Fruit fly (Drosophila melanogaster) S2 (cell line): ENCODE results near the gene Tsp.

Experiments used
- CG8478 ChIP-seq: fragments of >200 bp; optimal IDR thresholded peaks from 2 replicates; lab custom pipeline; 2018
- CTCF ChIP-seq, 2 experiments: fragments of >200 bp; optimal IDR thresholded peaks; 2 replicates each; lab custom pipeline; 2018

The Tsp gene

DNA sequence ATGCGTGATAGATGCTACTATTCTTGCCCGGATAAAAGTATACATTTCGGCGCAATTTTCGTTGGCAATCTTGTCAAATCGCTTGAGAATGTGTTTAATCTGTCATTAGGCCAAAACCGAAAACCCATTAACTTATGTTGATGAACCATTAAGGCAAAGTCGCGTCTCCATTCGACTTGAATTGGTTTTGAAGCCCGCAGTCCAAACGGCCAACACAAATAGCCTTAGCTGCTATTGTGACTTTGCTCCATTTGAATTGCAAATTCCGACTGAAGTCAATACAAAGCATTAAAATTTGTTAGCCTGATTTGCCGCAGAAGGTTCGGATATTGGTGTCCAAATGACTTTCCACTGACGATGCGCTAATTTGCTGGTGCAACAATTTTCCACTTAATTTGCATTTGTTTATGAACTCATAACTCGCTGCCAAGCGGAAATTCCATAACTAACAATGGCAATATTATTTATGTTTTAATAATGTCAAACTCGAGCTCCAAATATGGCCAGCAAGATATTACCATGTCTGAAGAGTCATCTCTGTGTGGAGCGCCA lies 2.4 kb downstream of the Tsp start:
- TF ChIP-seq CTCF (optimal IDR thresholded peaks at IDR 0.05; lab: Kevin White, UChicago) (no peak), CG8478 (lab: Kevin White, UChicago) (no peak)

DNA sequence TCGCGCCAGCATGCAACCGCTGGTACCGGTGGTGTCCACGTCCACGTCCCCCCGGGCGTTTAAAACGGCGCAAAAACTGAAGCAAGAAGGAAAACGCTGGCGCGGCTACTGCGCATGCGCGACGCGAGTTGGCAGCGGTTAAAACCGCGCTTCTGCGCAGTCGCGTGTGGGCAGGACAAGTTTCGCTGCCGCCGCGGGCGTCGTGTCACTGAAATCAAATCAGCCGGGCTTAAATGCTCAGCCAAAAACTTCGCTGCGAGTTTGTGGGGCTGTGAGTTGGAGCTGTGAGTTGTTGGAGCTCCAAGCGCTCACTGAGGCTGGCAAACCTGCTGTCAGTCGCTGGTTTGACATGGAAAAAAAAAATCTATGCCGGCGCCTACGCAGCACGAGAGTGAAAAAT lies 3.8 kb downstream of the Tsp start:
- no peak for TF ChIP-seq CG8478 (lab: Kevin White, UChicago)
- no peak for TF ChIP-seq CTCF (optimal IDR thresholded peaks at IDR 0.05; lab: Kevin White, UChicago)

- no peak for TF ChIP-seq CG8478 (lab: Kevin White, UChicago)
- no peak for TF ChIP-seq CTCF (optimal IDR thresholded peaks at IDR 0.05; lab: Kevin White, UChicago)
Observed at dm6 chr2L:6701409-6702199, 7.3 kb downstream of the Tsp start.

dm6 chr2L:6700742-6701141 lies 8.1 kb downstream of the Tsp start:
- no peak for TF ChIP-seq CTCF (optimal IDR thresholded peaks at IDR 0.05; lab: Kevin White, UChicago)
- no peak for TF ChIP-seq CG8478 (lab: Kevin White, UChicago)

dm6 chr2L:6698387-6698786 lies 10.5 kb downstream of the Tsp start:
- TF ChIP-seq CTCF (optimal IDR thresholded peaks at IDR 0.05; lab: Kevin White, UChicago) (no peak), CG8478 (lab: Kevin White, UChicago) (no peak)

DNA sequence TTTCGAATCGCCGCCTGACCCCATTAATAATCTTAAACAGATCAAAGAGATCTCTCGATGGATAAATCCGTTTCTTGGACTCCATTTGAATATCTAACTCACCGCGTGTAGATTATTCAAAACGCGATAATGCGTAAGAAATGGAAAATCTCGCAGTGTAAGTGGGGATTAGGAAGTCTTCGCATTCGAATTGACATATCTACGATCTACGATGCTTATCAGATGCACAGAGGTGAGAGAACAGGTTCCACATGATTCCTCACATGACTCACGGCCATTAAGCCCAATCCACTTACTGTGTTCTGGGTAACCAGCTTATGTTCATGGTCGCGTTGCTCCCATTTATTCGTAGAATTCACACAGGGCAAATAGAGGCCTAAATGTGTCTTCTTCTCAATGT lies 12.7 kb downstream of the Tsp start:
- TF ChIP-seq CTCF (optimal IDR thresholded peaks at IDR 0.05; lab: Kevin White, UChicago), result no peak
- no peak for TF ChIP-seq CG8478 (lab: Kevin White, UChicago)

- TF ChIP-seq CG8478 (lab: Kevin White, UChicago) (no peak), CTCF (optimal IDR thresholded peaks at IDR 0.05; lab: Kevin White, UChicago) (no peak)
Observed at dm6 chr2L:6693794-6694254, 15.1 kb downstream of the Tsp start.

DNA sequence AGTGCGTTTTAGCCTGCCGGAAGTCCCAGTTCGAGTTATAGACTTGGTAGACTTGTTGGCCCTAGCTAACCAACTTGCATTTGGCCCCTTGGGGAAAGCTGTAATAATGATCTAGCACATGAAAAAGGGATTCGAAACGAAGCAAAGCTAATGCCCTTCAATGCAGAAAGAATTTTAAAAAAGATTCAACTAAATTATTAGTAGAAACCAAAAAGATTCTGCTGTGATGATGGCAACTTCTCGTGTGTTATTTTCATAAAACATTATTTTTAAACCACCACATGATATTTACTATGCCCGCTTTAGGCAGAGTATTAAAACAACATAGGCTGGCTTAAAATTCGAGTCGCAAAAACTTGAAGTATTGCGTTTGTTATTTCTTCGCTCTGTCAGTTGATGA lies 16.8 kb downstream of the Tsp start:
- TF ChIP-seq CG8478 (lab: Kevin White, UChicago), result no peak
- no peak for TF ChIP-seq CTCF (optimal IDR thresholded peaks at IDR 0.05; lab: Kevin White, UChicago)

DNA sequence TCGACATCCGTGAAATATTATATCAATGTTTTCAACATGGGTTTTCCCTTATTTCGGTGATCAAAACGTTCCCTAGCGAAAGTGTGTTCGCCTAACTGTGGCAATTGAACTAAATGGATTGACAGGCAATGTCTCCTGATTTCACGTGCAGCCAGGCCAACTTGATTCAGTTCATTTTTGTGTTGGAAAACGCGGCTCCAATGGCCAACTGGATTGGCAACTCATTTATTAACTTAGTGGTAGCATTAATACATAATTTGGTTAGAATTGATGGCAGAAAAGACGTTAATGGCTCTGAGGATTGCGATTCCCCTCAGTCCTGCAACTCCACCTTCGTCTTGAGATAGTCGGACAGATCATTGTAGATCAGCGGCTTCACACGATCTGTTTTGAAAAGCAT lies 22.3 kb downstream of the Tsp start, which contains the start of gene CG11327:
Gene CG11327 (minus strand): TSS at position 101 of the 400 bp plus-strand sequence.
- TF ChIP-seq CG8478 (lab: Kevin White, UChicago), result no peak
- no peak for TF ChIP-seq CTCF (optimal IDR thresholded peaks at IDR 0.05; lab: Kevin White, UChicago)

DNA sequence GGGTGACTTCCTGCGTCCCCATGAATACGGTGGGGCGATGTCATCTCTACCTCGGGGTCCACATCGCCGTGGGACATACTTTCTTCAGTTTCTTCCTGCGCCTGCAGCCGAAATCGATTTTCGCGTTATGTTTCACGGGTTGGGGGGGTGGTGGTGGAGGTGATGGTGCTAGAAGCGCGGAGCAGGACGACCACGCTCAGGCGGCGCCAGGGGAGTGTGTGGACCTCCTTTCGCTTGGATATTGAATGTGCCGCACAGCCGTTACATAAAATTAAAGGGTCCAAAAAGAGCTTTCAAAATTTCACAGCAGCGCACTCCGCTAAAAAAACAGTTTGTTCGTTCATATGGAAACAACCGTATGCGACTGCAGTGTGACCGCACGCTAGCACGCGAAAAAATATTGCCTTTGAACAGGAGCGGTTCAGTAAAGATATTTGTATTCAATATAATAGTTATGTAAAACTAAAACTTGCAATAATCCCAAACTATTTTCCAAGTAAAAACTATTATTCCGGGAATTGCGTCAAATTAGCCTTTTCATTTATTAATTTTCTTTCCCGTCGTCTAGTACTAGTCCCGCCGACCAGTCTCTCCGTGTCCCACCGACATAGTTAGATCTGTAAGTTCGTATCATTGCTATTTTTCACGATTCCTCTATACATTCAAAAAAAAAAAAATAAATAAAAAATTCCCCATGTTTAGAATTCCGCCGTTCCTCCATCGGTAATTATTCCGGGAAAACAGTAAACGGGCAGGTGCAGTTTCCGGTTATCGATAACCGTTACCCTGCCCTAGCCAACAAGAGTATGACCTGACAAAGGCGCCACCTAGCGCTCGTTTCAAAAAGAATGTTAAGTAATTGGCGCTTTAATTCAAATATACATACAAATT lies 24.6 kb downstream of the Tsp start, which contains the start of gene Nhe3:
Gene Nhe3 (minus strand): TSS at position 373 of the 891 bp plus-strand sequence.
- TF ChIP-seq CTCF (optimal IDR thresholded peaks at IDR 0.05; lab: Kevin White, UChicago) (peak; percentile 89 to 92), CG8478 (lab: Kevin White, UChicago) (no peak)

dm6 chr2L:6682909-6683308 lies 26.0 kb downstream of the Tsp start:
- TF ChIP-seq CG8478 (lab: Kevin White, UChicago), result no peak
- no peak for TF ChIP-seq CTCF (optimal IDR thresholded peaks at IDR 0.05; lab: Kevin White, UChicago)

DNA sequence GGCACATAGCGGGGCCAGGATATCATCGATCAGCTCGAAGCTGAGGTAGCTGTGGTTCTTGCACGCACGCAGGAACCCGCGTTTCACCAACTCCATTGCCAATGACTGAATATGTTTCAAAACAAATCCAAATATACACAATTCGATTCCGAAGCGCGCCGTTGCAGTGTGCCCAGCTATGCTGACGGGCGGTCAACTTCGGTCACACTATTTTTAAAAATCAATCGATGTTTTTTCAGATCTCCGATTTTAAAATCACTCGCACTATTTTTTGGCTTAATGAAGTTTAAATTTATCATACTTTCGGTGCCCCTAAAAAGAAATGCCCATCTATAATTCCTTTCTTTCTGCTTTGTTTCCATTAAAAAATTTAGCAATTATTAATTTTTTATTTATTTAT lies 31.4 kb downstream of the Tsp start, which contains the start of gene Nse1:
Gene Nse1 (minus strand): TSS at position 173 of the 400 bp plus-strand sequence.
- TF ChIP-seq CG8478 (lab: Kevin White, UChicago) (no peak), CTCF (optimal IDR thresholded peaks at IDR 0.05; lab: Kevin White, UChicago) (no peak)

dm6 chr2L:6676535-6676934 lies 32.4 kb downstream of the Tsp start, which contains the start of gene cort:
TSS of gene cort (minus strand) at chr2L:6676635.
- TF ChIP-seq CG8478 (lab: Kevin White, UChicago) (no peak), CTCF (optimal IDR thresholded peaks at IDR 0.05; lab: Kevin White, UChicago) (no peak)

DNA sequence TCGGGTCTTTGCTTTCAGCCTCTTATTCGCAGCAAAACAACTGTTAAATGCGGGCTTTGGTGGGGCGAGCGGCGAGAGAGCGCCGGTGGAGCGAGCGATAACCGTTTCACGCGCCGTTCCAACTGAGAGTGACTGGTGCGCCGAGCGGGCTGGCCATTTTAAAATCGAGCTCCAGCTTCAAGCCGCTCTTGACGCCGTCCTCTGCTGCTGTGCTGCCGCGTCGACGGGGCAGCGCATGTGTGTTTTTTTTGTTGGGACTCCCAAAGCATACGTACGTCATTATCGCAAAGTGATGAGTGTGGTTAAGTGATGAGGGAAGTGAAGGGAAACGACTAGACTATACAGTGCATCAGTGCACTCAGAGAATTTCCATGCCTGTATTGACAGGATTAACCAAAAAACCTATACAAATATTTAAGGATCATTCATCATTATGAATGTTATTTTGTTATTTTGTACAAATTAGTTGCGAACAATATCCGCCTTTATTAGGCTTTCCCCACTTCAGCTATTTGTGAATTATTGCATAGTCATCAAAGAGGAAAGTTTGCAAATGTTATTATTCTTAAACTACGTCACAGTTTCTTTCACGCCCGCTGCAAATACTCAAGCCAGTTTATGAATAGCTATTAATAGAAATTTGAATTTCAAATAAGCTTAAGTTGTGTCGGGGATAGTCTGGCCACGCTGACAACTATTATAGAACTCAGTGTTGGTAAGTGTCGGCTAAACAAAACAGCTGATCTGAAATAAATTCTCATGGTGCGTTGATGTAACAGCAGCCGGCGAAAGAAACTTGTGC lies 35.5 kb downstream of the Tsp start, which contains the start of gene Spn27A:
Gene Spn27A (minus strand): TSS at position 137 of the 802 bp plus-strand sequence.
- no peak for TF ChIP-seq CG8478 (lab: Kevin White, UChicago)
- no peak for TF ChIP-seq CTCF (optimal IDR thresholded peaks at IDR 0.05; lab: Kevin White, UChicago)
